Fruit fly (Drosophila melanogaster) whole organism, embryonic: Measurements from ENCODE around the gene CG12075.

Experiments used
- Asciz ChIP-seq: fragments of 200-800 bp; sonication (Bioruptor generic); optimal IDR thresholded peaks from 2 replicates; lab custom pipeline; 2017; ENCODE audit warnings: missing biosample characterization, mild to moderate bottlenecking, missing genetic modification characterization, missing genetic modification reagents
- CG10543 ChIP-seq: fragments of 200-800 bp; sonication (Bioruptor generic); optimal IDR thresholded peaks from 3 replicates; lab custom pipeline; 2017; ENCODE audit warnings: missing biosample characterization, mild to moderate bottlenecking, missing genetic modification characterization, moderate library complexity
- CG15011 ChIP-seq: fragments of 200-800 bp; sonication (Bioruptor generic); optimal IDR thresholded peaks from 3 replicates; lab custom pipeline; 2018; ENCODE audit warnings: missing biosample characterization, mild to moderate bottlenecking, missing genetic modification characterization
- CG1529 ChIP-seq: fragments of 200-800 bp; sonication (Bioruptor generic); optimal IDR thresholded peaks from 3 replicates; lab custom pipeline; 2018; ENCODE audit warnings: missing biosample characterization, missing genetic modification characterization
- CG1602 ChIP-seq: fragments of 200-800 bp; sonication (Bioruptor generic); optimal IDR thresholded peaks from 3 replicates; lab custom pipeline; 2016; ENCODE audit warnings: missing biosample characterization, missing genetic modification characterization
- CG17328 ChIP-seq: fragments of 200-800 bp; sonication (Bioruptor generic); IDR thresholded peaks from 2 replicates; pipeline ENCODE4 v1.3.6; 2022; ENCODE audit warnings: missing biosample characterization, missing genetic modification characterization
- CG2875 ChIP-seq: fragments of 200-800 bp; sonication (Bioruptor generic); optimal IDR thresholded peaks from 2 replicates; lab custom pipeline; 2017; ENCODE audit warnings: missing biosample characterization, mild to moderate bottlenecking, missing genetic modification characterization, missing genetic modification reagents
- CG30403 ChIP-seq: fragments of 200-800 bp; sonication (Bioruptor generic); optimal IDR thresholded peaks from 3 replicates; lab custom pipeline; 2016; ENCODE audit warnings: missing biosample characterization, missing genetic modification characterization
- CG33213 ChIP-seq: fragments of 200-800 bp; sonication (Bioruptor generic); optimal IDR thresholded peaks from 3 replicates; lab custom pipeline; 2016; ENCODE audit warnings: missing biosample characterization, missing genetic modification characterization
- CG3726 ChIP-seq: fragments of 200-800 bp; sonication (Bioruptor generic); IDR thresholded peaks from 3 replicates; pipeline ENCODE4, ENCODE4 v1.3.6; 2022; ENCODE audit warnings: missing biosample characterization, missing genetic modification characterization
- CG4730 ChIP-seq: fragments of 200-800 bp; sonication (Bioruptor generic); IDR thresholded peaks from 2 replicates; pipeline ENCODE4 v1.3.6; 2022; ENCODE audit warnings: missing biosample characterization, missing genetic modification characterization
- CG6272 ChIP-seq: fragments of 200-800 bp; sonication (Bioruptor generic); IDR thresholded peaks from 2 replicates; pipeline ENCODE4 v1.3.6; 2022; ENCODE audit warnings: missing biosample characterization, missing genetic modification characterization
- CG8765 ChIP-seq: fragments of 200-800 bp; sonication (Bioruptor generic); IDR thresholded peaks from 2 replicates; pipeline ENCODE4 v1.3.6; 2022; ENCODE audit warnings: missing biosample characterization, missing genetic modification characterization
- CTCF ChIP-seq: fragments of 200-800 bp; sonication (Bioruptor generic); optimal IDR thresholded peaks from 2 replicates; lab custom pipeline; 2017; ENCODE audit warnings: missing biosample characterization, mild to moderate bottlenecking, missing genetic modification characterization, moderate library complexity
- D19B ChIP-seq: fragments of 200-800 bp; sonication (Bioruptor generic); optimal IDR thresholded peaks from 2 replicates; lab custom pipeline; 2017; ENCODE audit warnings: missing biosample characterization, mild to moderate bottlenecking, missing genetic modification characterization
- Dek ChIP-seq: fragments of 200-800 bp; sonication (Bioruptor generic); optimal IDR thresholded peaks from 3 replicates; lab custom pipeline; 2019; ENCODE audit warnings: missing biosample characterization, mild to moderate bottlenecking, missing genetic modification characterization, moderate library complexity
- Dfd ChIP-seq, 2 experiments: fragments of >200 bp; optimal IDR thresholded peaks; 2 replicates each; lab custom pipeline; 2017; ENCODE audit warnings: missing biosample characterization in 2 of 2, missing genetic modification characterization in 2 of 2
- Dip3 ChIP-seq: fragments of 200-800 bp; sonication (Bioruptor generic); optimal IDR thresholded peaks from 3 replicates; lab custom pipeline; 2016; ENCODE audit warnings: missing biosample characterization, missing genetic modification characterization
- Dp ChIP-seq: fragments of 200-800 bp; sonication (Bioruptor generic); optimal IDR thresholded peaks from 2 replicates; lab custom pipeline; 2018; ENCODE audit warnings: missing biosample characterization, mild to moderate bottlenecking, missing genetic modification characterization, moderate library complexity
- E2f1 ChIP-seq: fragments of 200-800 bp; sonication (Bioruptor generic); IDR thresholded peaks from 2 replicates; pipeline ENCODE4 v1.3.6; 2022; ENCODE audit warnings: missing biosample characterization, missing genetic modification characterization
- Fer3 ChIP-seq: fragments of 200-800 bp; sonication (Bioruptor generic); optimal IDR thresholded peaks from 2 replicates; lab custom pipeline; 2018; ENCODE audit warnings: missing biosample characterization, mild to moderate bottlenecking, missing genetic modification characterization, moderate library complexity
- H2.0 ChIP-seq: fragments of 200-800 bp; sonication (Bioruptor generic); IDR thresholded peaks from 2 replicates; pipeline ENCODE4 v1.3.6; 2022; ENCODE audit warnings: missing biosample characterization, missing genetic modification characterization
- Hand ChIP-seq: fragments of 200-800 bp; sonication (Bioruptor generic); optimal IDR thresholded peaks from 2 replicates; lab custom pipeline; 2017; ENCODE audit warnings: mild to moderate bottlenecking, missing biosample characterization, missing genetic modification reagents, missing genetic modification characterization
- Hr3 ChIP-seq: fragments of 200-800 bp; sonication (Bioruptor generic); optimal IDR thresholded peaks from 3 replicates; lab custom pipeline; 2016; ENCODE audit warnings: missing biosample characterization, missing genetic modification characterization
- Lpt ChIP-seq: fragments of >200 bp; optimal IDR thresholded peaks from 2 replicates; lab custom pipeline; 2018; ENCODE audit warnings: missing biosample characterization, missing genetic modification characterization
- MESR4 ChIP-seq: fragments of 200-800 bp; sonication (Bioruptor generic); optimal IDR thresholded peaks from 2 replicates; lab custom pipeline; 2018; ENCODE audit warnings: missing biosample characterization, mild to moderate bottlenecking, missing genetic modification characterization, moderate library complexity
- Max ChIP-seq: fragments of 200-800 bp; sonication (Bioruptor generic); optimal IDR thresholded peaks from 2 replicates; lab custom pipeline; 2016; ENCODE audit warnings: missing biosample characterization, mild to moderate bottlenecking, missing genetic modification characterization
- NFAT ChIP-seq: fragments of 200-800 bp; sonication (Bioruptor generic); IDR thresholded peaks from 2 replicates; pipeline ENCODE4 v1.3.6; 2022; ENCODE audit warnings: missing biosample characterization, missing genetic modification characterization
- Ravus ChIP-seq: fragments of 200-800 bp; sonication (Bioruptor generic); IDR thresholded peaks from 2 replicates; pipeline ENCODE4 v1.3.6; 2022; ENCODE audit warnings: missing biosample characterization, missing genetic modification characterization
- Side ChIP-seq: fragments of 200-800 bp; sonication (Bioruptor generic); optimal IDR thresholded peaks from 2 replicates; lab custom pipeline; 2016; ENCODE audit warnings: missing biosample characterization, missing genetic modification characterization
- Sry-δ ChIP-seq: fragments of 200-800 bp; sonication (Bioruptor generic); optimal IDR thresholded peaks from 2 replicates; lab custom pipeline; 2016; ENCODE audit warnings: missing biosample characterization, missing genetic modification characterization
- TFAM ChIP-seq: fragments of 200-800 bp; sonication (Bioruptor generic); optimal IDR thresholded peaks from 2 replicates; lab custom pipeline; 2017; ENCODE audit warnings: missing biosample characterization, missing genetic modification characterization, inconsistent platforms
- Tbp ChIP-seq: fragments of >200 bp; optimal IDR thresholded peaks from 2 replicates; lab custom pipeline; 2018; ENCODE audit warnings: missing biosample characterization, missing genetic modification characterization
- Xbp1 ChIP-seq: fragments of 200-800 bp; sonication (Bioruptor generic); optimal IDR thresholded peaks from 3 replicates; lab custom pipeline; 2016; ENCODE audit warnings: missing biosample characterization, mild to moderate bottlenecking, missing genetic modification characterization
- aop ChIP-seq: fragments of 200-800 bp; sonication (Bioruptor generic); IDR thresholded peaks from 2 replicates; pipeline ENCODE4 v1.3.6; 2022; ENCODE audit warnings: missing biosample characterization, missing genetic modification characterization
- az2 ChIP-seq: fragments of 200-800 bp; sonication (Bioruptor generic); optimal IDR thresholded peaks from 3 replicates; lab custom pipeline; 2016; ENCODE audit warnings: missing biosample characterization, missing genetic modification characterization
- chn ChIP-seq: fragments of 200-800 bp; sonication (Bioruptor generic); optimal IDR thresholded peaks from 2 replicates; lab custom pipeline; 2016; ENCODE audit warnings: missing biosample characterization, missing genetic modification characterization
- croc ChIP-seq: fragments of 200-800 bp; sonication (Bioruptor generic); conservative IDR thresholded peaks from 3 replicates; pipeline ENCODE4 v1.3.6; 2022; ENCODE audit warnings: missing biosample characterization, missing genetic modification characterization
- crol ChIP-seq: fragments of 200-800 bp; sonication (Bioruptor generic); IDR thresholded peaks from 2 replicates; pipeline ENCODE4 v1.3.6; 2022; ENCODE audit warnings: missing biosample characterization, missing genetic modification characterization
- da ChIP-seq: fragments of 200-800 bp; sonication (Bioruptor generic); optimal IDR thresholded peaks from 2 replicates; lab custom pipeline; 2016; ENCODE audit warnings: missing biosample characterization, missing genetic modification characterization
- dmrt11E ChIP-seq: fragments of 200-800 bp; sonication (Bioruptor generic); optimal IDR thresholded peaks from 3 replicates; lab custom pipeline; 2018; ENCODE audit warnings: missing biosample characterization, mild to moderate bottlenecking, missing genetic modification characterization, moderate library complexity
- fd64A ChIP-seq: fragments of 200-800 bp; sonication (Bioruptor generic); optimal IDR thresholded peaks from 3 replicates; lab custom pipeline; 2018; ENCODE audit warnings: missing biosample characterization, mild to moderate bottlenecking, missing genetic modification characterization
- hbn ChIP-seq: fragments of 200-800 bp; sonication (Bioruptor generic); IDR thresholded peaks from 2 replicates; pipeline ENCODE4 v1.3.6; 2022; ENCODE audit warnings: missing biosample characterization, missing genetic modification characterization; ENCODE audit not compliant: partially characterized antibody
- jing ChIP-seq: fragments of 200-800 bp; sonication (Bioruptor generic); optimal IDR thresholded peaks from 2 replicates; lab custom pipeline; 2018; ENCODE audit warnings: missing biosample characterization, mild to moderate bottlenecking, missing genetic modification characterization
- lab ChIP-seq: fragments of 200-800 bp; sonication (Bioruptor generic); optimal IDR thresholded peaks from 3 replicates; lab custom pipeline; 2017; ENCODE audit warnings: missing biosample characterization, missing genetic modification characterization, mild to moderate bottlenecking, moderate library complexity, missing genetic modification reagents
- otp ChIP-seq: fragments of 200-800 bp; sonication (Bioruptor generic); IDR thresholded peaks from 3 replicates; pipeline ENCODE4, ENCODE4 v1.3.6; 2022; ENCODE audit warnings: missing biosample characterization, missing genetic modification characterization
- phol ChIP-seq: fragments of 200-800 bp; sonication (Bioruptor generic); optimal IDR thresholded peaks from 3 replicates; lab custom pipeline; 2018; ENCODE audit warnings: missing biosample characterization, mild to moderate bottlenecking, missing genetic modification characterization, moderate library complexity
- schlank ChIP-seq: fragments of 200-800 bp; sonication (Bioruptor generic); optimal IDR thresholded peaks from 2 replicates; lab custom pipeline; 2018; ENCODE audit warnings: missing biosample characterization, mild to moderate bottlenecking, missing genetic modification characterization
- sd ChIP-seq: fragments of 200-800 bp; sonication (Bioruptor generic); optimal IDR thresholded peaks from 3 replicates; lab custom pipeline; 2018; ENCODE audit warnings: missing biosample characterization, mild to moderate bottlenecking, missing genetic modification characterization, moderate library complexity
- sisA ChIP-seq: fragments of 200-800 bp; sonication (Bioruptor generic); IDR thresholded peaks from 2 replicates; pipeline ENCODE4 v1.3.6; 2022; ENCODE audit warnings: missing biosample characterization, missing genetic modification characterization
- slou ChIP-seq: fragments of 200-800 bp; sonication (Bioruptor generic); optimal IDR thresholded peaks from 3 replicates; lab custom pipeline; 2016; ENCODE audit warnings: missing biosample characterization, missing genetic modification characterization
- twi ChIP-seq: fragments of 200-800 bp; optimal IDR thresholded peaks from 2 replicates; lab custom pipeline; 2019; ENCODE audit warnings: missing biosample characterization, mild to moderate bottlenecking, missing genetic modification characterization, moderate library complexity

The CG12075 gene

DNA sequence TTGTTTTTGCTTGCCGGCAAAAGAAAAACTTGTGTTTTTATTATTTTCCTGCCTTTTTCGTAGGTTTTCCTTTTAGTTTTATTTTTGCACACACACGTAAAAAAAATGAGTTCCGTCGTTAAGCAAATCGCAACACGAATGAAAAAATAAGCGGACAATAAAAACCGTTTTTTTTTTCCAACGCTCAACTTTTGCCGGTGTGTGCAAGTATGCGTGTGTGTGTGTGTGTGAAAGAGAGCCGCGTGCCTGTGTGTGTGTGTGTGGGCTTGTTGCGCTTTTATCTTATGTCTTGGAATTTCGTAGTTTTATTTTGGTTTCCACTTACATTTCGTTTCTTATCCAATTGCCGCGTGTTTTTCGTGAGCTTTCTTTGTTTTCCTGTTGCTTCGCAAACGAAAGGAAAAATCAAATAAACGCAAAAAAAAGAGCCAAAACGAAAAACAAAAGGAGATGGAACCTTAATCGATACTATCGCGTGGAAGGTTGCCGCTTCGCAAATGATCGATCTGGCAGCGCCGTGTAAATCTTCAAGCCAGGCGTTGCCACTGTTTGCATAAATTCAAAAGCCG is 59.8 kb downstream of the CG12075 start, which contains the start of gene Moe (continued):
- TF ChIP-seq CG17328 (peak; percentile 22; the same call in 1 of the 2 replicates), NFAT (GFP tag; lab: Robert Waterston, UW) (peak; percentile 78), MESR4 (GFP tag; lab: Kevin White, UChicago) (peak; percentile 35), sd (tag; lab: Kevin White, UChicago) (peak; percentile 72), schlank (tag; lab: Kevin White, UChicago) (no peak), aop (GFP tag; lab: Robert Waterston, UW) (no peak), TFAM (GFP tag; lab: Kevin White, UChicago) (no peak), sisA (GFP tag; lab: Robert Waterston, UW) (peak; percentile 62), CG3726 (GFP tag; lab: Robert Waterston, UW) (no peak), Dek (tag; lab: Kevin White, UChicago) (peak; percentile 4), CG10543 (GFP tag; lab: Kevin White, UChicago) (peak; percentile 55), E2f1 (GFP tag; lab: Robert Waterston, UW) (0 out of 2 replicates have a peak, but pooled peaks have one; percentile 12), Tbp (GFP tag; lab: Kevin White, UChicago) (no peak), Max (GFP tag; lab: Kevin White, UChicago) (peak; percentile 38), CG1529 (no peak), croc (GFP tag; lab: Robert Waterston, UW) (no peak), D19B (GFP tag; lab: Kevin White, UChicago) (no peak), CG15011 (GFP tag; lab: Kevin White, UChicago) (no peak), Dfd (GFP tag; optimal IDR thresholded peaks at IDR 0.05; lab: Kevin White, UChicago) (no peak), CG30403 (GFP tag; lab: Kevin White, UChicago) (peak; percentile 71), Dip3 (peak; percentile 68), H2.0 (GFP tag; lab: Robert Waterston, UW) (peak; percentile 38; the same call in 1 of the 2 replicates), fd64A (no peak), chn (peak; percentile 73), crol (no peak), CG8765 (peak; percentile 19; the same call in 1 of the 2 replicates), lab (peak; percentile 47), Xbp1 (GFP tag; lab: Kevin White, UChicago) (peak; percentile 77), slou (GFP tag; lab: Kevin White, UChicago) (peak; percentile 19), jing (GFP tag; lab: Kevin White, UChicago) (no peak), da (no peak), CG2875 (GFP tag; lab: Kevin White, UChicago) (no peak), CG1602 (GFP tag; lab: Kevin White, UChicago) (peak; percentile 22)

DNA sequence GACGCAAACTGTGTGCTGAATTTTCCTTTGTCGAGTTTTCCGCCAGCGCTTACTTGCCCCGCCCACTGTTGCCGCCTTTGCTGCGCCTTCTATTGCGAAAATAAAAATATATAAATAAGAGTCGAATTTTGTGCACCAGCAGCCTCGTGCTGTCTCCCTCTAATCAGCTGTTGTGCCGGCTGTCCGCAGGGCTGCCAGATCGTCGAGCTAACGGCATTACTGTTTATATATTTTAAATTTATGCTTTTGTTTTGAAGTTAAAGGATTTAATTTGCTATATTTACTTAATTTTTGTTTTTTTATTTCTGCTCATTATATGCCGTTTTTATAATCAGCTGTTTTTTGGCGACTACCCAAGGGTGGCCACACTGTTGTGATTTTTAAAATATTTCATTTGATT is 62.0 kb downstream of the CG12075 start, which contains the start of gene Uros1:
TSS of gene Uros1 (minus strand) at position 171 of the 400 bp plus-strand sequence.
- TF ChIP-seq Side (GFP tag; lab: Kevin White, UChicago) (no peak), Fer3 (no peak), CTCF (GFP tag; lab: Kevin White, UChicago) (no peak), Dp (peak; percentile 60), CG33213 (no peak), dmrt11E (tag; lab: Kevin White, UChicago) (no peak), Ravus (GFP tag; lab: Robert Waterston, UW) (no peak), Hr3 (GFP tag; lab: Kevin White, UChicago) (no peak), phol (peak; percentile 29), otp (GFP tag; lab: Robert Waterston, UW) (0 out of 3 replicates have a peak, but pooled peaks have one; percentile 41), Hand (GFP tag; lab: Kevin White, UChicago) (no peak), CG4730 (GFP tag; lab: Robert Waterston, UW) (no peak), CG10543 (GFP tag; lab: Kevin White, UChicago) (no peak), CG6272 (GFP tag; lab: Robert Waterston, UW) (0 out of 2 replicates have a peak, but pooled peaks have one; percentile 39), Lpt (no peak), Sry-δ (GFP tag; lab: Kevin White, UChicago) (peak; percentile 20), twi (tag; lab: Kevin White, UChicago) (no peak), Asciz (GFP tag; lab: Kevin White, UChicago) (peak; percentile 0), hbn (GFP tag; lab: Robert Waterston, UW) (peak; percentile 38; the same call in 1 of the 2 replicates), az2 (peak; percentile 6)
